Fruit fly (Drosophila melanogaster) whole organism, wandering third instar larva: ENCODE measurements around the gene CG42759.

Source experiments
- CG32264 ChIP-seq: fragments of 200-800 bp; sonication (Bioruptor generic); optimal IDR thresholded peaks from 2 replicates; lab custom pipeline; 2016; ENCODE audit warnings: missing biosample characterization, missing genetic modification characterization
- CrebA ChIP-seq: fragments of 200-800 bp; sonication (Bioruptor generic); optimal IDR thresholded peaks from 2 replicates; lab custom pipeline; 2016; ENCODE audit warnings: missing biosample characterization, mild to moderate bottlenecking, missing genetic modification characterization, borderline replicate concordance
- Dif ChIP-seq: fragments of 200-275, 200-300 bp; sonication (Bioruptor generic); optimal IDR thresholded peaks from 2 replicates; lab custom pipeline; 2018; ENCODE audit warnings: missing biosample characterization, missing genetic modification characterization; ENCODE audit not compliant: partially characterized antibody
- Hr78 ChIP-seq: fragments of >200 bp; optimal IDR thresholded peaks from 2 replicates; lab custom pipeline; 2017; ENCODE audit warnings: missing biosample characterization, missing genetic modification characterization
- N ChIP-seq: fragments of >200 bp; optimal IDR thresholded peaks from 2 replicates; lab custom pipeline; 2018; ENCODE audit warnings: missing biosample characterization, missing external identifiers, missing genetic modification characterization
- OdsH ChIP-seq: fragments of 200-800 bp; sonication (Bioruptor generic); optimal IDR thresholded peaks from 2 replicates; lab custom pipeline; 2016; ENCODE audit warnings: missing biosample characterization, mild to moderate bottlenecking, missing genetic modification characterization
- Sp1 ChIP-seq: fragments of 200-800 bp; sonication (Bioruptor generic); optimal IDR thresholded peaks from 3 replicates; lab custom pipeline; 2019; ENCODE audit warnings: missing biosample characterization, mild to moderate bottlenecking, missing genetic modification characterization, moderate library complexity
- dl ChIP-seq, 2 experiments: fragments of 175-275, 200-275 bp in 1 of 2; fragments of 200-275 bp in 1 of 2; sonication (Bioruptor generic); optimal IDR thresholded peaks; lab custom pipeline; 2018; ENCODE audit warnings: mild to moderate bottlenecking in 2 of 2, missing biosample characterization in 2 of 2, missing genetic modification characterization in 2 of 2, moderate library complexity in 2 of 2; ENCODE audit not compliant: partially characterized antibody in 2 of 2, insufficient read depth in 1 of 2
- foxo ChIP-seq, 2 experiments: fragments of 200-800 bp; sonication (Bioruptor generic); optimal IDR thresholded peaks; 2 replicates in 1 of 2; 3 replicates in 1 of 2; lab custom pipeline; 2016 to 2017; ENCODE audit warnings: missing biosample characterization in 2 of 2, missing genetic modification characterization in 2 of 2
- lola ChIP-seq: fragments of >200 bp; optimal IDR thresholded peaks from 2 replicates; lab custom pipeline; 2017; ENCODE audit warnings: missing biosample characterization, missing genetic modification characterization
- rgr ChIP-seq: fragments of 200-800 bp; sonication (Bioruptor generic); optimal IDR thresholded peaks from 3 replicates; lab custom pipeline; 2016; ENCODE audit warnings: missing biosample characterization, mild to moderate bottlenecking, missing genetic modification characterization

- no peak for TF ChIP-seq lola
- TF ChIP-seq foxo (GFP tag; optimal IDR thresholded peaks at IDR 0.05; lab: Kevin White, UChicago) = no peak
- TF ChIP-seq Sp1 (GFP tag; lab: Kevin White, UChicago) = no peak
- TF ChIP-seq N = no peak
- no peak for TF ChIP-seq OdsH (GFP tag; lab: Kevin White, UChicago)
- TF ChIP-seq rgr = no peak
- TF ChIP-seq CrebA (GFP tag; lab: Kevin White, UChicago) = no peak
- no peak for TF ChIP-seq dl (GFP tag; optimal IDR thresholded peaks at IDR 0.05; lab: Kevin White, UChicago; ENCODE audit: insufficient read depth in 1 of 2, partially characterized antibody in 2 of 2)
- no peak for TF ChIP-seq Dif
- no peak for TF ChIP-seq Hr78
- no peak for TF ChIP-seq CG32264 (GFP tag; lab: Kevin White, UChicago)
Measured at dm6 chr3R:10115797-10116196, 27.1 kb upstream of the CG42759 start.
